Fruit fly (Drosophila melanogaster) whole organism, wandering third instar larva: ENCODE data around the gene ckd.

Experiments
- CG32264 ChIP-seq: fragments of 200-800 bp; sonication (Bioruptor generic); optimal IDR thresholded peaks from 2 replicates; lab custom pipeline; 2016; ENCODE audit warnings: missing biosample characterization, missing genetic modification characterization
- HLH106 ChIP-seq: fragments of 200-800 bp; optimal IDR thresholded peaks from 3 replicates; lab custom pipeline; 2019; ENCODE audit warnings: missing biosample characterization, mild to moderate bottlenecking, missing genetic modification characterization, moderate library complexity
- Hnf4 ChIP-seq: fragments of 200-800 bp; sonication (Bioruptor generic); optimal IDR thresholded peaks from 2 replicates; lab custom pipeline; 2016; ENCODE audit warnings: missing biosample characterization, mild to moderate bottlenecking, missing genetic modification characterization
- Jra ChIP-seq: sonication (Bioruptor generic); optimal IDR thresholded peaks from 2 replicates; lab custom pipeline; 2016; ENCODE audit warnings: missing biosample characterization, missing genetic modification characterization
- Mio ChIP-seq: sonication (Bioruptor generic); optimal IDR thresholded peaks from 2 replicates; lab custom pipeline; 2016; ENCODE audit warnings: missing biosample characterization, missing genetic modification characterization
- Myc ChIP-seq: fragments of >200 bp; optimal IDR thresholded peaks from 2 replicates; lab custom pipeline; 2017
- lola ChIP-seq: fragments of >200 bp; optimal IDR thresholded peaks from 2 replicates; lab custom pipeline; 2017; ENCODE audit warnings: missing biosample characterization, missing genetic modification characterization
- sv ChIP-seq: fragments of 200-800 bp; sonication (Bioruptor generic); optimal IDR thresholded peaks from 3 replicates; lab custom pipeline; 2016; ENCODE audit warnings: missing biosample characterization, missing genetic modification characterization
- usp ChIP-seq: fragments of >200 bp; optimal IDR thresholded peaks from 2 replicates; lab custom pipeline; 2017; ENCODE audit warnings: missing biosample characterization, missing genetic modification characterization
- woc ChIP-seq: sonication (Bioruptor generic); optimal IDR thresholded peaks from 2 replicates; lab custom pipeline; 2016; ENCODE audit warnings: missing biosample characterization, mild to moderate bottlenecking, missing genetic modification characterization

Gene ckd

dm6 chr3L:3315288-3315687 lies 57.6 kb downstream of the ckd start, which contains the start of gene Drsl4:
Drsl4 (plus strand) TSS chr3L:3315620.
- no peak for TF ChIP-seq usp
- TF ChIP-seq Myc (lab: Kevin White, UChicago): peak; percentile 68
- peak; percentile 9 for TF ChIP-seq Hnf4 (GFP tag; lab: Kevin White, UChicago)

dm6 chr3L:3316441-3316840 lies 58.8 kb downstream of the ckd start, which contains the start of gene Drsl5:
Drsl5 (plus strand) TSS chr3L:3316781.
- no peak for TF ChIP-seq sv (GFP tag; lab: Kevin White, UChicago)
- TF ChIP-seq Mio (GFP tag; lab: Kevin White, UChicago): no peak
- no peak for TF ChIP-seq lola (GFP tag; lab: Kevin White, UChicago)
- TF ChIP-seq Jra (GFP tag; lab: Kevin White, UChicago): no peak
- no peak for TF ChIP-seq HLH106 (tag; lab: Kevin White, UChicago)
- TF ChIP-seq CG32264 (GFP tag; lab: Kevin White, UChicago): no peak
- TF ChIP-seq woc (GFP tag; lab: Kevin White, UChicago): no peak
- peak; percentile 24 for TF ChIP-seq Myc (lab: Kevin White, UChicago)
